Worm (Caenorhabditis elegans) whole organism, early embryonic: ENCODE data around the gene Y7A9D.1.

Experiments used
- B0310.2 ChIP-seq: sonication (generic microtip); optimal IDR thresholded peaks from 2 replicates; lab custom pipeline; 2016; ENCODE audit warnings: mild to moderate bottlenecking, missing genetic modification characterization, missing compliant biosample characterization
- F13C5.2 ChIP-seq: sonication (generic microtip); optimal IDR thresholded peaks from 2 replicates; lab custom pipeline; 2017; ENCODE audit warnings: mild to moderate bottlenecking, missing genetic modification characterization, inconsistent platforms, missing compliant biosample characterization
- aly-1 ChIP-seq: sonication (generic microtip); optimal IDR thresholded peaks from 2 replicates; lab custom pipeline; 2016; ENCODE audit warnings: missing genetic modification characterization, missing compliant biosample characterization
- ama-1 ChIP-seq: fragments of 150-350 bp; optimal IDR thresholded peaks from 2 replicates; lab custom pipeline; 2014
- ceh-13 ChIP-seq: fragments of 200-800 bp; sonication (Bioruptor generic); optimal IDR thresholded peaks from 2 replicates; lab custom pipeline; 2018; ENCODE audit warnings: mild to moderate bottlenecking, missing genetic modification characterization, missing compliant biosample characterization
- ceh-36 ChIP-seq: sonication (generic microtip); optimal IDR thresholded peaks from 2 replicates; lab custom pipeline; 2016; ENCODE audit warnings: missing genetic modification characterization, inconsistent platforms, missing compliant biosample characterization
- ets-7 ChIP-seq: sonication (generic microtip); optimal IDR thresholded peaks from 2 replicates; lab custom pipeline; 2016; ENCODE audit warnings: missing genotype, missing genetic modification characterization, missing compliant biosample characterization
- flt-1 ChIP-seq: fragments of 200-800 bp; sonication (Bioruptor generic); IDR thresholded peaks from 2 replicates; pipeline ENCODE4 v1.3.6; 2022; ENCODE audit warnings: missing genetic modification characterization, missing compliant biosample characterization
- hmbx-1 ChIP-seq: sonication (generic microtip); optimal IDR thresholded peaks from 2 replicates; lab custom pipeline; 2016; ENCODE audit warnings: mild to moderate bottlenecking, missing genetic modification characterization, missing compliant biosample characterization
- hmg-4 ChIP-seq: fragments of 200-800 bp; sonication (Bioruptor generic); optimal IDR thresholded peaks from 2 replicates; lab custom pipeline; 2018; ENCODE audit warnings: mild to moderate bottlenecking, missing genetic modification characterization, missing compliant biosample characterization
- hnd-1 ChIP-seq: sonication (generic microtip); optimal IDR thresholded peaks from 2 replicates; lab custom pipeline; 2016; ENCODE audit warnings: missing genetic modification characterization, missing compliant biosample characterization
- pes-1 ChIP-seq: fragments of 200-800 bp; sonication (Bioruptor generic); IDR thresholded peaks from 2 replicates; pipeline ENCODE4 v1.3.6; 2022; ENCODE audit warnings: missing genetic modification reagents, missing genetic modification characterization, missing compliant biosample characterization
- scrt-1 ChIP-seq: fragments of 200-800 bp; sonication (Bioruptor generic); IDR thresholded peaks from 2 replicates; pipeline ENCODE4 v1.3.6; 2022; ENCODE audit warnings: missing genetic modification characterization, missing compliant biosample characterization
- sea-1 ChIP-seq: fragments of 200-800 bp; sonication (Bioruptor generic); conservative IDR thresholded peaks from 2 replicates; pipeline ENCODE4 v1.3.6; 2022; ENCODE audit warnings: missing genetic modification characterization, missing compliant biosample characterization
- tbx-11 ChIP-seq: fragments of 200-800 bp; sonication (Bioruptor generic); IDR thresholded peaks from 2 replicates; pipeline ENCODE4 v1.3.6; 2022; ENCODE audit warnings: missing genetic modification characterization, missing compliant biosample characterization
- tbx-37 ChIP-seq: fragments of 200-800 bp; sonication (Bioruptor generic); conservative IDR thresholded peaks from 2 replicates; pipeline ENCODE4 v1.3.6; 2022; ENCODE audit warnings: missing genetic modification reagents, missing genetic modification characterization, missing compliant biosample characterization
- tra-4 ChIP-seq: sonication (generic microtip); optimal IDR thresholded peaks from 2 replicates; lab custom pipeline; 2017; ENCODE audit warnings: missing genetic modification characterization, missing compliant biosample characterization

The Y7A9D.1 gene

ce11 chrIV:16410078-16410636 is 28.1 kb upstream of the Y7A9D.1 start:
- no peak for TF ChIP-seq tbx-11 (GFP tag; lab: Robert Waterston, UW)
- TF ChIP-seq tbx-37: no peak
- 0 out of 2 replicates have a peak, but pooled peaks have one; percentile 17 for TF ChIP-seq flt-1 (GFP tag; lab: Robert Waterston, UW)

- no peak for TF ChIP-seq aly-1 (tag; lab: Kevin White, UChicago)
- TF ChIP-seq ets-7 (tag; lab: Kevin White, UChicago): peak; percentile 63
Observed at ce11 chrIV:16407800-16408199, 25.8 kb upstream of the Y7A9D.1 start.

DNA sequence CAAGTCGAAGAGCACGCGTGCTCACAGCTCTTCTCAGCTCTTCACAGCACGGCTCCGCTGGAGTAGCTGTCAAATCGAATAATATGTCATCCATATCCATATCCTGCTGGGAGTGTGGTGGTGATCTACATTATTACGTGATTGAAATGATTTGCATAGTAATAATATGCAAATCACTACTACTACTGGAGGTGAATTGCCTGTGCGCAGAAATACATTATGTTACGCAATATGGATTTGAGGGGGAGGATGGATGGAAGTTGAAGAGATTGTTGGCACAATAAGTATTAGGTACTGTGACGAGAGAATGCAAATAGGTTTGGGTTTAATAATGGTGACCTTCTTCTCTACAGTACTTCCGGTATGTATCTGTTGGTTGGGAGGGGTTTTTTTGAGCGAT is 21.3 kb upstream of the Y7A9D.1 start:
- peak; percentile 51 for TF ChIP-seq ets-7 (tag; lab: Kevin White, UChicago)
- no peak for TF ChIP-seq tbx-11 (GFP tag; lab: Robert Waterston, UW)

DNA sequence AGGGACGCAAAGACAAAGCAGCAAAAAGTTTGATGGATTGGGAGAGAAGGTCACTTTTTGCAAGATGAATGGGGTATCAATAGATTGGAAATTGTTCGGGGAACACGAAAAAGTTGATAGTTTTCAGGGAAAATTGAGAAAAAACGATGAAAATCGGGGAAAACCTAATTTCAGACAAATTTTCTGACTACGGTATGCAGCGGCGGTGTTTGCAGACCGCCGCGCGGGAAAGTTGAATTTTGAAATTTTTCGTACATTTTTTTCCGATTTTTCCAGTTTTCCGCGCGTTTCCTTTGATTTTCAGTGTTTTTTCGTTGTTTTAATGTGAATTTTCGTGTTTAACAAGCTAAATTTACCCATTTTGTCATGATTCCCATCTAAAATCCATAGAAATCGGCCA is 19.4 kb upstream of the Y7A9D.1 start:
- no peak for TF ChIP-seq F13C5.2 (tag; lab: Kevin White, UChicago)
- no peak for TF ChIP-seq pes-1 (GFP tag; lab: Robert Waterston, UW)
- TF ChIP-seq hnd-1: no peak
- no peak for TF ChIP-seq tra-4 (tag; lab: Kevin White, UChicago)

DNA sequence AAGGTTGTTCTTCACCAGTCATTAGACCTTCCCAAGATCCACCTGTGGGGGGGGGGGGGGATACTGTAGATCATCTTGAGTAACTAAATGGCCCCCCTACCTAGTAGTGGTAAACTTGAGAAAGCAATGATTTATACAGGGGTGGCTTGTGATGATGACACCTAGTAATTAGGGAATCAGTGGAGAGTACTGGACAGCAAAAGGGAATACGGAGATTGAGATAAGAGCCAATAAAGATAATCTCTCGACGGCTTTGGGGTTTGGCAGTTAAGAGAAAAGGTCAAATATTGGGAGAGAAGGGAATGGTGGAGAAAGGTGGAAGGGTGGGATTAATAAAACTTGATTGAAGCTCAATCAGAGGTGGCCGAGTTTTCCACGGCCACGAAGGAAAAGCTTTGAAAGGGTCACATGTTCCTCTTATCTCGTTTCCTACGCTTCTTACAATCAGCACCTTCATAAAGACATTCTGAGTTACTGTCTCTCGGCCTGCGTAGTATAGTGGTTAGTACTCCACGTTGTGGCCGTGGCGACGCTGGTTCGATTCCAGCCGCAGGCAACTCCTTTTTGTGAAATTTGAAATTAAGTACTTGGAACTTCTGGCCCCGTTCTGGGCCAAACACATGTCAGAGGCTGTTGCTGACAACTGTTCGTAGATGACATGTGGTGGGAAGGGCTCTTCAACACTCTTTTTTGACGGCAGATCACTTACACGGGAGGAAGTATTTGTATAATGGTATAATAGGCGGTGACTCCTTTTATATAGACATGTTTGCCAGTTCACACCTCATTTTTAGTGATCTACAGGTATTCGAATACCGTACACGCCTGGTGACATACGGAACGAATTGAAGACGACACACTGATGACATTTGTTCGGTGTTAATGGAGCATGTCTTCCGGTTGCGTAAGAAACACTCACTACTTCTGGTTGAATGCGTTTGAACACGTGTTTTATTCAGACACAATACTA is 18.7 kb upstream of the Y7A9D.1 start:
- TF ChIP-seq tbx-11 (GFP tag; lab: Robert Waterston, UW) (0 out of 2 replicates have a peak, but pooled peaks have one; percentile 16), pes-1 (GFP tag; lab: Robert Waterston, UW) (peak; percentile 80), B0310.2 (tag; lab: Kevin White, UChicago) (no peak), tra-4 (tag; lab: Kevin White, UChicago) (no peak), tbx-37 (0 out of 2 replicates have a peak, but pooled peaks have one; percentile 12), scrt-1 (GFP tag; lab: Robert Waterston, UW) (peak; percentile 65; the same call in 1 of the 2 replicates), ceh-13 (GFP tag; lab: Kevin White, UChicago) (peak; percentile 29), F13C5.2 (tag; lab: Kevin White, UChicago) (no peak), hmbx-1 (tag; lab: Kevin White, UChicago) (no peak), flt-1 (GFP tag; lab: Robert Waterston, UW) (peak; percentile 50), ets-7 (tag; lab: Kevin White, UChicago) (peak; percentile 29), hmg-4 (no peak), sea-1 (GFP tag; lab: Robert Waterston, UW) (no peak), ama-1 (no peak), hnd-1 (peak; percentile 7), ceh-36 (no peak), aly-1 (tag; lab: Kevin White, UChicago) (peak; percentile 6)

DNA sequence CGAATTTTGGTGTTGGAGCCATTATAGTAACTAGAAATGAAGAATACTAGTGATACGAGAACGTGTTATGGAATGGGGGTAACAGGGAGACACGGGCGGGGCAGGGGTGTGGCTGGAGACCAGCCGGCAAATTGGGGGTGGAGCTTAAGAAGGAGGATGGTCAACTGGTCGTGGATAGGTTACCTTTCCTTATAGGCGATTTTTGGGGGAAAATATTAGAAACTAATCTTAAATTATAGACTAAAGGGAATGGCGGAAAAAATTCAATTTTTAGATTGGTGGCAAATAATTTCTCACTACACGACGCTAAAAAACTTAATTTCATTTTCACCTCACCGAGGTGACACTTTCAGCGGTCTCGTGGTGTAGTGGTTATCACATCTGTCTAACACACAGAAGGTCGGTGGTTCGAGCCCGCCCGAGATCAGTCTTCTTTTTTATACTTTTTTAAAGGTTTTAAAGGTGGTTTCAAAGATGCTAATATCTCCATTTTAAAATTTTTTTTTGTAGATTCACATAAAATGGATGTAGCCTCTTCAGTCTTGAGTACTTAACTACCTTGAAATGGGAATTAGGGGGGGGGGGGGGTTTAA is 17.9 kb upstream of the Y7A9D.1 start, which contains the start of gene Y65A5A.1:
Y65A5A.1 (minus strand) TSS at position 51 of the 593 bp plus-strand sequence.
- TF ChIP-seq hmg-4 (no peak), hnd-1 (no peak), ceh-36 (no peak), tra-4 (tag; lab: Kevin White, UChicago) (no peak), F13C5.2 (tag; lab: Kevin White, UChicago) (no peak), scrt-1 (GFP tag; lab: Robert Waterston, UW) (no peak), ets-7 (tag; lab: Kevin White, UChicago) (no peak), tbx-37 (no peak), B0310.2 (tag; lab: Kevin White, UChicago) (no peak), flt-1 (GFP tag; lab: Robert Waterston, UW) (no peak)

ce11 chrIV:16399017-16399416 is 17.0 kb upstream of the Y7A9D.1 start:
- TF ChIP-seq ets-7 (tag; lab: Kevin White, UChicago) (no peak), tbx-11 (GFP tag; lab: Robert Waterston, UW) (peak; percentile 67; the same call in 1 of the 2 replicates), F13C5.2 (tag; lab: Kevin White, UChicago) (no peak), hnd-1 (peak; percentile 48), aly-1 (tag; lab: Kevin White, UChicago) (no peak), tra-4 (tag; lab: Kevin White, UChicago) (no peak), ceh-36 (peak; percentile 66), B0310.2 (tag; lab: Kevin White, UChicago) (peak; percentile 29), flt-1 (GFP tag; lab: Robert Waterston, UW) (peak; percentile 78), scrt-1 (GFP tag; lab: Robert Waterston, UW) (peak; percentile 73), ceh-13 (GFP tag; lab: Kevin White, UChicago) (peak; percentile 68), tbx-37 (peak; percentile 63), sea-1 (GFP tag; lab: Robert Waterston, UW) (peak; percentile 82), hmg-4 (peak; percentile 22), pes-1 (GFP tag; lab: Robert Waterston, UW) (peak; percentile 87), hmbx-1 (tag; lab: Kevin White, UChicago) (no peak), ama-1 (peak; percentile 54)
